Worm (Caenorhabditis elegans): Measurements from ENCODE around the gene lmd-3.
A peak's percentile ranks its signal among the peaks of the same experiment; 100 is the strongest.

Gene lmd-3

DNA sequence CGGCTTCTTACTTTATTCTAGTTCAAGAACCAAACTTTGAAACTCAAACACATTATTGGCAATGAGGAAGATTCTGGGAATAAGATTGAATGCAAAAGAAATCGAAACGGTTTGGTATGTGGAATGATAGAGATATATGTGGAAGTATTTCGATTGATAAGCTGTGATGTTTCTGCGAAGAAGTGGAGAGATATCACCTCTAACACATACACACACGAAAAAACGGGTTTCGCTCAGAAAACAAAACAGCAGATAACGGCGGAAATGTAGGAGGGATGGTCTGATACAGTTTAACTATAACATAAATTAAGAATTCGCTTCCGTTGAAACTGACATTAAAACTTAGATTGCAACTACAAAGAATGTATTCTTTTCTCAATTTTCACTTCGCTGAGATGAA, 43.3 kb downstream of the lmd-3 start:
- TF ChIP-seq hmg-11 (tag; optimal IDR thresholded peaks at IDR 0.05) (no peak), nhr-25 (tag; optimal IDR thresholded peaks at IDR 0.05) (no peak), elt-3 (tag; optimal IDR thresholded peaks at IDR 0.05) (peak in 1 of 3 experiments; percentile 69), nhr-76 (tag; optimal IDR thresholded peaks at IDR 0.05) (no peak), fos-1 (tag; optimal IDR thresholded peaks at IDR 0.05) (no peak), ceh-82 (tag; optimal IDR thresholded peaks at IDR 0.05) (no peak), fkh-10 (GFP tag; optimal IDR thresholded peaks at IDR 0.05) (no peak), nhr-43 (tag; optimal IDR thresholded peaks at IDR 0.05; ENCODE audit: poor library complexity, severe bottlenecking) (no peak), ZK546.5 (tag; optimal IDR thresholded peaks at IDR 0.05) (no peak)

DNA sequence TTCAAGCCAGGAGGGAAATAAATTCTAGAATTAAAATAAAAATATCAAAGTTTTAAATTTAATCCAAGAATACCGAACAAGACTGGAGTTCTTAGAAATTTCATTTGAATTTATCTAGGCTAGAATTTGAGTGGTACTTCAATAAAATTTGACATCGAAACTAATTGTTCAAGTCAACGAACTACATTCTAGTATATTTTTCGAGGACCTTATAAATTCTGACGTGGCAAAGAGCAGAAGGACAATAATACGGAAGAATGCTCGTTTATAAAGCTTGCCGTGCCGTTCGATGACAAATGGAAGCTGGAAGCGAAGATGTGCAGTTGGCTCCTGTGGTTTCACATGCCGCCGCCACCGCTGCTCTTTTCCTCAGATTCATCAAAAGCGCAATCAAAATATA, 43.8 kb downstream of the lmd-3 start:
- TF ChIP-seq ceh-82 (tag; optimal IDR thresholded peaks at IDR 0.05) (no peak), nhr-237 (tag; optimal IDR thresholded peaks at IDR 0.05) (no peak), fkh-2 (tag; optimal IDR thresholded peaks at IDR 0.05) (no peak), tbx-2 (tag; optimal IDR thresholded peaks at IDR 0.05) (no peak), skn-1 (tag; optimal IDR thresholded peaks at IDR 0.05) (no peak), hmg-11 (tag; optimal IDR thresholded peaks at IDR 0.05) (no peak), mdl-1 (tag; optimal IDR thresholded peaks at IDR 0.05) (no peak), egl-27 (tag; optimal IDR thresholded peaks at IDR 0.05) (no peak), fkh-10 (GFP tag; optimal IDR thresholded peaks at IDR 0.05) (no peak), ceh-16 (tag; optimal IDR thresholded peaks at IDR 0.05) (no peak), pha-4 (tag; optimal IDR thresholded peaks at IDR 0.05) (no peak), nhr-76 (tag; optimal IDR thresholded peaks at IDR 0.05) (no peak), unc-39 (tag; optimal IDR thresholded peaks at IDR 0.05) (no peak), jun-1 (tag; optimal IDR thresholded peaks at IDR 0.05) (no peak), nhr-67 (tag; optimal IDR thresholded peaks at IDR 0.05) (no peak), nhr-23 (tag; optimal IDR thresholded peaks at IDR 0.05) (no peak), lsy-12 (tag; optimal IDR thresholded peaks at IDR 0.05) (no peak), unc-62 (GFP tag; optimal IDR thresholded peaks at IDR 0.05) (no peak), mml-1 (tag; optimal IDR thresholded peaks at IDR 0.05) (no peak), ztf-11 (tag; optimal IDR thresholded peaks at IDR 0.05) (no peak)

- no peak for TF ChIP-seq jun-1 (tag; optimal IDR thresholded peaks at IDR 0.05)
- TF ChIP-seq skn-1 (tag; optimal IDR thresholded peaks at IDR 0.05), result no peak
- no peak for TF ChIP-seq ceh-82 (tag; optimal IDR thresholded peaks at IDR 0.05)
- TF ChIP-seq hmg-11 (tag; optimal IDR thresholded peaks at IDR 0.05), result no peak
- no peak for TF ChIP-seq nhr-23 (tag; optimal IDR thresholded peaks at IDR 0.05)
- no peak for TF ChIP-seq ceh-28 (tag; optimal IDR thresholded peaks at IDR 0.05)
- no peak for TF ChIP-seq pqm-1 (tag; optimal IDR thresholded peaks at IDR 0.05)
- no peak for TF ChIP-seq fos-1 (tag; optimal IDR thresholded peaks at IDR 0.05)
Observed at ce11 chrV:8394357-8394850, 50.2 kb downstream of the lmd-3 start, which contains the start of the genes pho-6 and F52E1.3. Gene pho-6 (minus strand): TSS chrV:8394457. Gene F52E1.3 (plus strand): TSS chrV:8394800.

- no peak for TF ChIP-seq unc-39 (tag; optimal IDR thresholded peaks at IDR 0.05)
- no peak for TF ChIP-seq nhr-23 (tag; optimal IDR thresholded peaks at IDR 0.05)
- no peak for TF ChIP-seq daf-12 (tag; optimal IDR thresholded peaks at IDR 0.05)
- TF ChIP-seq nhr-67 (tag; optimal IDR thresholded peaks at IDR 0.05), result no peak
- no peak for TF ChIP-seq ceh-28 (tag; optimal IDR thresholded peaks at IDR 0.05)
- TF ChIP-seq sea-2 (GFP tag; optimal IDR thresholded peaks at IDR 0.05), result no peak
- TF ChIP-seq egl-5 (tag; optimal IDR thresholded peaks at IDR 0.05), result no peak
- no peak for TF ChIP-seq nhr-11 (tag; optimal IDR thresholded peaks at IDR 0.05)
- TF ChIP-seq unc-62 (GFP tag; optimal IDR thresholded peaks at IDR 0.05), result no peak
- no peak for TF ChIP-seq nhr-12 (tag; optimal IDR thresholded peaks at IDR 0.05)
- no peak for TF ChIP-seq nhr-77 (tag; optimal IDR thresholded peaks at IDR 0.05)
- TF ChIP-seq nhr-25 (tag; optimal IDR thresholded peaks at IDR 0.05), result no peak
- no peak for TF ChIP-seq ceh-9 (tag; optimal IDR thresholded peaks at IDR 0.05)
- TF ChIP-seq nfya-1 (tag; optimal IDR thresholded peaks at IDR 0.05; ENCODE audit: insufficient read depth), result no peak
Observed at ce11 chrV:8389307-8389706, 55.3 kb downstream of the lmd-3 start.

ce11 chrV:8387056-8387455, 57.5 kb downstream of the lmd-3 start, which contains the start of gene gcy-7:
Gene gcy-7 (plus strand): TSS chrV:8387356.
- TF ChIP-seq sea-2 (GFP tag; optimal IDR thresholded peaks at IDR 0.05) (no peak), nhr-43 (tag; optimal IDR thresholded peaks at IDR 0.05; ENCODE audit: poor library complexity, severe bottlenecking) (no peak), unc-39 (tag; optimal IDR thresholded peaks at IDR 0.05) (no peak), elt-1 (tag; optimal IDR thresholded peaks at IDR 0.05) (no peak), egl-27 (tag; optimal IDR thresholded peaks at IDR 0.05) (no peak), nhr-11 (tag; optimal IDR thresholded peaks at IDR 0.05) (no peak), elt-3 (tag; optimal IDR thresholded peaks at IDR 0.05) (no peak)
